Worm (Caenorhabditis elegans): ENCODE measurements around the gene Y32F6B.1.

Y32F6B.1 gene

DNA sequence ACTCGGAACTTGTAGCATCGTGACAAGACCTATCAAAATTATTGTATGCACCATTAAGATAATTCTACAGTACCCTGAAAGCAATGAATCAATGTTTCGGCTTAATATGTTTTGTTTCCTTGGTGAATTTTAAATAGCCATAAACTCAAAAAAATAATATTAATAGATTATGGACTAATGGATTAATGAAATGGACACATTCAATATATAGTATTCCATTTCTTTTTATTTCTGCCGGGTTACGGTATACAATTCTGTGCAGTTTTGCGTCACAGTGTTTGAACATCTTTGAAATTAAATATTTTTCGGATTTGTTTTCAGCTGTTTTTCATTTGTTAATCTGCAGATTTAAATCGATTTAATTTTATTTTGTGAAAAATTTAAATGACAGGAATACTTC lies 47.9 kb downstream of the Y32F6B.1 start, which contains the start of gene set-22:
set-22 (plus strand) TSS at position 301 of the 400 bp plus-strand sequence.
- TF ChIP-seq attf-6 (GFP tag; IDR thresholded peaks at IDR 0.05) (no peak), aptf-3 (GFP tag; IDR thresholded peaks at IDR 0.05) (no peak), lsl-1 (GFP tag; optimal IDR thresholded peaks at IDR 0.05) (peak; percentile 81), atf-7 (tag; optimal IDR thresholded peaks at IDR 0.05) (no peak), F37B4.10 (GFP tag; IDR thresholded peaks at IDR 0.05) (no peak), F33H1.4 (GFP tag; IDR thresholded peaks at IDR 0.05) (peak; percentile 18; the same call in 1 of the 2 replicates), B0019.2 (GFP tag; conservative IDR thresholded peaks at IDR 0.05) (no peak), F57A8.1 (GFP tag; optimal IDR thresholded peaks at IDR 0.05) (no peak), F52B5.7 (tag; optimal IDR thresholded peaks at IDR 0.05) (no peak)

ce11 chrV:10435198-10435597 lies 49.3 kb downstream of the Y32F6B.1 start:
- TF ChIP-seq F52B5.7 (tag; optimal IDR thresholded peaks at IDR 0.05): no peak
- TF ChIP-seq let-607 (tag; optimal IDR thresholded peaks at IDR 0.05): peak in 1 of 2 experiments; percentile 35
- peak; percentile 44 for TF ChIP-seq nhr-80 (tag; optimal IDR thresholded peaks at IDR 0.05)

DNA sequence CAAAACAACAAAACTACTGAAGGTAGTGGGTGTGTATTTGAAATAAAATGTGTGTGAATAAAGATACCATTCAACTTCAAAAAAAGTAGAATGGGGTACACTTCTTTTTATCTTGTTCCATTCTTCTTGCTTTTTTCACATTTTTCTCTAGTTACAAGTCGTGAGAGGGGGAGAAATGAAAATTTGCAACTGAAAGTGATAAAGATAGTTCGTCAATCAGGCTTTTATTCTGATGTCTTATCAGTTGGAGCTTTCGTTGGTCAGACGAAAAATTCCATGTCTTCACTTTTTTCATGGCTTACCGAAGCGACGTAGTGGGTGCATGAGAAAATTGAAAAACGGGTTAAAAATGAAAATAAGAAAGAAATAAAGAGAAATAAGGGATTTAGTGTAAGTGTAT lies 50.8 kb downstream of the Y32F6B.1 start, which contains the start of gene Y32F6A.4:
Y32F6A.4 (minus strand) TSS at position 347 of the 400 bp plus-strand sequence.
- TF ChIP-seq ccch-3 (GFP tag; optimal IDR thresholded peaks at IDR 0.05): no peak
- peak; percentile 47 for TF ChIP-seq nhr-80 (tag; optimal IDR thresholded peaks at IDR 0.05)
- TF ChIP-seq snpc-3.4 (tag; optimal IDR thresholded peaks at IDR 0.05): no peak
- TF ChIP-seq Y53F4B.3 (GFP tag; IDR thresholded peaks at IDR 0.05): no peak

DNA sequence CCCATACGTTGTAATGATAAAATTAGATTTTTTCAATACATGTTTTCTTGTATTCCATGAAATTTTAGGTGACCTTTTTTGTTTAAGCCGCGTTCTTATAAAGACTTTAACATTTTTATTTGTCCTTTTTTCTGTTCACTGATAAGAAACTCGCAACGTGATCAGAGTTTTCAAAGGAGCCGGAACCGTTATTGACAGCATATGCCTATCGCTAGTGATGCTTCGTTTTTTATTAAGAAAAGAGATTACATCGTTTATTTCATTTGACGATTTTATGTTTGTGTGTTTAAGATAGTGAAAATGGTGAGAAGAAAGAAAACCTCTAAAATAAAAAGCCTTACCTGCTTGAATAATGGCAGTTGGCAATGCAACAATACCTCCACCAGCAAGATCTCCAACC lies 51.9 kb downstream of the Y32F6B.1 start:
- TF ChIP-seq mes-4 (tag; optimal IDR thresholded peaks at IDR 0.05): no peak
- TF ChIP-seq nhr-80 (tag; optimal IDR thresholded peaks at IDR 0.05): peak; percentile 87
- TF ChIP-seq ets-4 (GFP tag; optimal IDR thresholded peaks at IDR 0.05): peak; percentile 82
- peak; percentile 32; the same call in 1 of the 2 replicates for TF ChIP-seq dox-1 (GFP tag; IDR thresholded peaks at IDR 0.05)

Measured in whole organism, young adult.